Fruit fly (Drosophila melanogaster): ENCODE results near the gene CG33341.

dm6 chr3R:24376565-24376964 lies 8.4 kb downstream of the CG33341 start, which contains the start of gene CG33342:
- TF ChIP-seq CTCF (optimal IDR thresholded peaks at IDR 0.05), result no peak
- no peak for TF ChIP-seq CG8478 (optimal IDR thresholded peaks at IDR 0.05)

Measured in S2 (cell line).